Worm (Caenorhabditis elegans): ENCODE data around the gene K11D12.7.

K11D12.7 gene

ce11 chrV:5036364-5036763 is at the start of gene K11D12.7:
TSS of gene K11D12.7 (minus strand) at chrV:5036464.
- TF ChIP-seq aly-1 (tag; optimal IDR thresholded peaks at IDR 0.05), result no peak
- no peak for TF ChIP-seq hmbx-1 (tag; optimal IDR thresholded peaks at IDR 0.05)
- no peak for TF ChIP-seq sea-1 (GFP tag; conservative IDR thresholded peaks at IDR 0.05)
- no peak for TF ChIP-seq scrt-1 (GFP tag; IDR thresholded peaks at IDR 0.05)
- TF ChIP-seq tbx-37 (GFP tag; conservative IDR thresholded peaks at IDR 0.05), result no peak
- no peak for TF ChIP-seq B0310.2 (tag; optimal IDR thresholded peaks at IDR 0.05)
- TF ChIP-seq ama-1 (optimal IDR thresholded peaks at IDR 0.05), result no peak
- no peak for TF ChIP-seq tbx-11 (GFP tag; IDR thresholded peaks at IDR 0.05)
- no peak for TF ChIP-seq ets-7 (tag; optimal IDR thresholded peaks at IDR 0.05)
- no peak for TF ChIP-seq hnd-1 (tag; optimal IDR thresholded peaks at IDR 0.05)
- TF ChIP-seq tra-4 (tag; optimal IDR thresholded peaks at IDR 0.05), result no peak
- TF ChIP-seq hmg-4 (GFP tag; optimal IDR thresholded peaks at IDR 0.05), result no peak
- TF ChIP-seq F13C5.2 (tag; optimal IDR thresholded peaks at IDR 0.05), result no peak

DNA sequence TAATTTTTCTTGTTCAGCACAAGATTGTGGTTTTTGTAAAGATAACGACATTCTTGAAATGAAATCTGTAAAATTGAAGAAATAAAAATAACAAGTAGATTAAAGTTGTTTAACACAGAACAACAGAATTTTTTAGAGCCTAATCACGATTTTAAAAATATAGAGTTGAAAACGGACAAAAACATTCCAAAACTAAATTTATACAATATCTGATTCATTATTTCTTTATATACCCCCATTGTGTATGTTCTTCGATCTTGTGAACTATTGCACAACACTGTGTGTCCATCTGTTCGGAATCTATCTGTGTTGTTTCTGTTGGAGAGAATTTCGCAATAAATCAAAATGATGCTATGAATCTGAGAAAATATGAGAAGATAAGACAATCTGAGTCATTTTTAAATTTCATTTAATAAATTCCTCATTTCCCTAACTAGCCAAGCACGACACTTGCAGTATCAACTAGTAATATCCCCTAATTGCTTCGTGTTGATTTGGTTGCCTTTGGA is 48.7 kb upstream of the K11D12.7 start, which contains the start of gene Y58A7A.4:
Y58A7A.4 (minus strand) TSS at position 51 of the 509 bp plus-strand sequence.
- TF ChIP-seq ets-7 (tag; optimal IDR thresholded peaks at IDR 0.05), result no peak

ce11 chrV:5080853-5081338 is 44.6 kb upstream of the K11D12.7 start, which contains the start of gene Y58A7A.3:
TSS of gene Y58A7A.3 (minus strand) at chrV:5080903.
- TF ChIP-seq scrt-1 (GFP tag; IDR thresholded peaks at IDR 0.05), result no peak

- TF ChIP-seq tbx-11 (GFP tag; IDR thresholded peaks at IDR 0.05), result peak; percentile 88
- peak; percentile 83 for TF ChIP-seq sea-1 (GFP tag; conservative IDR thresholded peaks at IDR 0.05)
- peak; percentile 81 for TF ChIP-seq tbx-37 (GFP tag; conservative IDR thresholded peaks at IDR 0.05)
These were observed 39.1 kb upstream of the K11D12.7 start for ce11 chrV:5075343-5075742.

DNA sequence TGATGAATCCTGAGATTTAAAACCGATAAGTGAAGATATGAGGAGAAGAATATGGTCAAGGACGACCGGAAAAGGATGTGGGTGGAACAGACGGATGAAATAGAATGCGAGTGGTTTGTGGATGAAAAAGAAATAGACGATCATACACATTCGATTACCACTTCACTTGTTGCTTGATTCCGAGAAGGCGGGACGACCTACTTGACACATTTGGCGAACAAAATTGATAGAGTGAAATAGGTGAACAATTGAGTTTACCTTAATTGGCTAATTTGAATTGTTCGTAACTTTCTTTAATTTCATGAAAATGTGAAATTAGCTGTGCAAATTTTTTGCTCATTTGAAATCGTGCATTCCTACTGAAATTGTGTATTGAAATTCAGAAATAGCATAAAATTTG is 35.8 kb upstream of the K11D12.7 start, which contains the start of gene Y58A7A.2:
Y58A7A.2 (minus strand) TSS at position 101 of the 400 bp plus-strand sequence.
- TF ChIP-seq sea-1 (GFP tag; conservative IDR thresholded peaks at IDR 0.05) (no peak), hmg-4 (GFP tag; optimal IDR thresholded peaks at IDR 0.05) (no peak), flt-1 (GFP tag; IDR thresholded peaks at IDR 0.05) (no peak), aly-1 (tag; optimal IDR thresholded peaks at IDR 0.05) (no peak), hnd-1 (tag; optimal IDR thresholded peaks at IDR 0.05) (no peak), pes-1 (GFP tag; IDR thresholded peaks at IDR 0.05) (no peak), hmbx-1 (tag; optimal IDR thresholded peaks at IDR 0.05) (no peak), tra-4 (tag; optimal IDR thresholded peaks at IDR 0.05) (no peak), F13C5.2 (tag; optimal IDR thresholded peaks at IDR 0.05) (no peak), ama-1 (optimal IDR thresholded peaks at IDR 0.05) (no peak), tbx-37 (GFP tag; conservative IDR thresholded peaks at IDR 0.05) (no peak), scrt-1 (GFP tag; IDR thresholded peaks at IDR 0.05) (no peak), B0310.2 (tag; optimal IDR thresholded peaks at IDR 0.05) (no peak), ets-7 (tag; optimal IDR thresholded peaks at IDR 0.05) (no peak), tbx-11 (GFP tag; IDR thresholded peaks at IDR 0.05) (no peak), ceh-36 (tag; optimal IDR thresholded peaks at IDR 0.05) (no peak), ceh-13 (GFP tag; optimal IDR thresholded peaks at IDR 0.05) (no peak)

DNA sequence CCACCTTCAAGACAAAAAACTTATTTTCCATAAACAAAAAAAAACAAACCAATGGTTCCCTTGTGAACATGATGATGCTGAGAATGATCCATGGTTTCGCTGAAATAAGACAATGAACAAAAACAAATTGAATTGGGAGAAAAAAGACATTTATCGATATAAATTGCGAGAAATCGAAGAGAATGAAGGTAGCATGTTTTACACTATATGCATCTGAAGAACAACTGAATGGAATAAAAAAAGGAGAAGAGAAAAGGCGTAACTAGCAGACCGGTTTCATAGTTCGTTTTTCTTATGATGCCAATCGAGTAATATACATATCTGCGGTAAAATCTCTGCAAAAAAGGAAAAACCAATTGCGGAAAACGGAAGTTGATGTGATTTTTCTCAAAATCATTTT is 33.2 kb upstream of the K11D12.7 start, which contains the start of gene Y58A7A.1:
Y58A7A.1 (minus strand) TSS at position 101 of the 400 bp plus-strand sequence.
- TF ChIP-seq hnd-1 (tag; optimal IDR thresholded peaks at IDR 0.05), result no peak
- TF ChIP-seq aly-1 (tag; optimal IDR thresholded peaks at IDR 0.05), result no peak
- no peak for TF ChIP-seq hmbx-1 (tag; optimal IDR thresholded peaks at IDR 0.05)
- TF ChIP-seq pes-1 (GFP tag; IDR thresholded peaks at IDR 0.05), result no peak
- no peak for TF ChIP-seq sea-1 (GFP tag; conservative IDR thresholded peaks at IDR 0.05)
- TF ChIP-seq ceh-13 (GFP tag; optimal IDR thresholded peaks at IDR 0.05), result no peak
- no peak for TF ChIP-seq tbx-37 (GFP tag; conservative IDR thresholded peaks at IDR 0.05)
- TF ChIP-seq ceh-36 (tag; optimal IDR thresholded peaks at IDR 0.05), result no peak

ce11 chrV:5067390-5067789 is 31.1 kb upstream of the K11D12.7 start:
- TF ChIP-seq ets-7 (tag; optimal IDR thresholded peaks at IDR 0.05), result no peak
- no peak for TF ChIP-seq tbx-37 (GFP tag; conservative IDR thresholded peaks at IDR 0.05)
- TF ChIP-seq flt-1 (GFP tag; IDR thresholded peaks at IDR 0.05), result no peak
- no peak for TF ChIP-seq scrt-1 (GFP tag; IDR thresholded peaks at IDR 0.05)
- TF ChIP-seq tbx-11 (GFP tag; IDR thresholded peaks at IDR 0.05), result no peak
- TF ChIP-seq ceh-13 (GFP tag; optimal IDR thresholded peaks at IDR 0.05), result no peak
- no peak for TF ChIP-seq hmbx-1 (tag; optimal IDR thresholded peaks at IDR 0.05)
- no peak for TF ChIP-seq hnd-1 (tag; optimal IDR thresholded peaks at IDR 0.05)
- no peak for TF ChIP-seq F13C5.2 (tag; optimal IDR thresholded peaks at IDR 0.05)
- no peak for TF ChIP-seq hmg-4 (GFP tag; optimal IDR thresholded peaks at IDR 0.05)

ce11 chrV:5064761-5065421 is 28.6 kb upstream of the K11D12.7 start, which contains the start of gene mlk-1:
TSS of gene mlk-1 (minus strand) at chrV:5064811.
- TF ChIP-seq pes-1 (GFP tag; IDR thresholded peaks at IDR 0.05) (no peak), flt-1 (GFP tag; IDR thresholded peaks at IDR 0.05) (no peak), hmbx-1 (tag; optimal IDR thresholded peaks at IDR 0.05) (no peak), F13C5.2 (tag; optimal IDR thresholded peaks at IDR 0.05) (peak; percentile 12), scrt-1 (GFP tag; IDR thresholded peaks at IDR 0.05) (no peak), tra-4 (tag; optimal IDR thresholded peaks at IDR 0.05) (no peak), ceh-36 (tag; optimal IDR thresholded peaks at IDR 0.05) (no peak), hmg-4 (GFP tag; optimal IDR thresholded peaks at IDR 0.05) (no peak), tbx-11 (GFP tag; IDR thresholded peaks at IDR 0.05) (no peak)

All from whole organism, early embryonic.